Worm (Caenorhabditis elegans) whole organism, late embryonic: ENCODE data around the gene C06B3.7.

Experiments used
- C38D4.7 ChIP-seq: fragments of 200-800 bp; sonication (Bioruptor generic); optimal IDR thresholded peaks from 2 replicates; lab custom pipeline; 2018; ENCODE audit warnings: mild to moderate bottlenecking, missing genetic modification characterization, moderate library complexity, missing compliant biosample characterization
- K02D7.2 ChIP-seq: sonication (generic microtip); optimal IDR thresholded peaks from 2 replicates; lab custom pipeline; 2017; ENCODE audit warnings: mild to moderate bottlenecking, missing genetic modification characterization, missing compliant biosample characterization
- T23F11.4 ChIP-seq: fragments of 200-800 bp; sonication (Bioruptor generic); optimal IDR thresholded peaks from 2 replicates; lab custom pipeline; 2018; ENCODE audit warnings: mild to moderate bottlenecking, missing genetic modification characterization, missing compliant biosample characterization
- Y22D7AL.16 ChIP-seq: sonication (generic microtip); optimal IDR thresholded peaks from 2 replicates; lab custom pipeline; 2016; ENCODE audit warnings: missing genetic modification characterization, missing compliant biosample characterization
- ahr-1 ChIP-seq: sonication (generic microtip); optimal IDR thresholded peaks from 2 replicates; lab custom pipeline; 2016; ENCODE audit warnings: missing genetic modification characterization, missing compliant biosample characterization
- ceh-14 ChIP-seq: sonication (generic microtip); optimal IDR thresholded peaks from 2 replicates; lab custom pipeline; 2016; ENCODE audit warnings: missing genotype, missing genetic modification characterization, missing compliant biosample characterization
- ceh-18 ChIP-seq: sonication (generic microtip); optimal IDR thresholded peaks from 2 replicates; lab custom pipeline; 2016; ENCODE audit warnings: missing genetic modification characterization, missing compliant biosample characterization
- ceh-2 ChIP-seq: sonication (generic microtip); optimal IDR thresholded peaks from 2 replicates; lab custom pipeline; 2016; ENCODE audit warnings: missing genotype, missing genetic modification characterization, missing compliant biosample characterization
- ceh-22 ChIP-seq: sonication (generic microtip); optimal IDR thresholded peaks from 2 replicates; lab custom pipeline; 2017; ENCODE audit warnings: missing biosample characterization, missing genetic modification characterization
- ceh-24 ChIP-seq: sonication (generic microtip); optimal IDR thresholded peaks from 2 replicates; lab custom pipeline; 2016; ENCODE audit warnings: mild to moderate bottlenecking, missing genetic modification characterization, missing compliant biosample characterization
- ceh-30 ChIP-seq: fragments of 150-350 bp; optimal IDR thresholded peaks from 2 replicates; lab custom pipeline; 2014; ENCODE audit warnings: missing biosample characterization, missing genetic modification characterization
- ceh-31 ChIP-seq: sonication (generic microtip); optimal IDR thresholded peaks from 2 replicates; lab custom pipeline; 2016; ENCODE audit warnings: missing genetic modification characterization, missing compliant biosample characterization
- ceh-48 ChIP-seq: sonication (generic microtip); optimal IDR thresholded peaks from 2 replicates; lab custom pipeline; 2016; ENCODE audit warnings: missing genetic modification characterization, inconsistent platforms, missing compliant biosample characterization
- ceh-6 ChIP-seq: fragments of 200-800 bp; sonication (Bioruptor generic); optimal IDR thresholded peaks from 2 replicates; lab custom pipeline; 2018; ENCODE audit warnings: mild to moderate bottlenecking, missing genetic modification characterization, missing compliant biosample characterization
- che-1 ChIP-seq: sonication (generic microtip); optimal IDR thresholded peaks from 2 replicates; lab custom pipeline; 2016; ENCODE audit warnings: mild to moderate bottlenecking, missing genetic modification characterization, missing compliant biosample characterization
- elt-4 ChIP-seq: sonication (generic microtip); optimal IDR thresholded peaks from 2 replicates; lab custom pipeline; 2016; ENCODE audit warnings: missing genetic modification characterization, missing compliant biosample characterization
- fkh-10 ChIP-seq: fragments of 150-350 bp; optimal IDR thresholded peaks from 2 replicates; lab custom pipeline; 2014; ENCODE audit warnings: missing biosample characterization, missing genetic modification reagents, missing genetic modification characterization
- hlh-13 ChIP-seq: fragments of 200-800 bp; sonication (Bioruptor generic); optimal IDR thresholded peaks from 2 replicates; lab custom pipeline; 2018; ENCODE audit warnings: mild to moderate bottlenecking, missing genetic modification characterization, missing compliant biosample characterization
- hlh-6 ChIP-seq: sonication (generic microtip); optimal IDR thresholded peaks from 2 replicates; lab custom pipeline; 2016; ENCODE audit warnings: missing genotype, missing genetic modification characterization, missing compliant biosample characterization
- lin-11 ChIP-seq: fragments of 200-800 bp; sonication (Bioruptor generic); optimal IDR thresholded peaks from 2 replicates; lab custom pipeline; 2018; ENCODE audit warnings: mild to moderate bottlenecking, missing genetic modification characterization, missing compliant biosample characterization
- madf-2 ChIP-seq: sonication (generic microtip); optimal IDR thresholded peaks from 2 replicates; lab custom pipeline; 2017; ENCODE audit warnings: missing genetic modification characterization, missing compliant biosample characterization
- mec-3 ChIP-seq: sonication (generic microtip); optimal IDR thresholded peaks from 2 replicates; lab custom pipeline; 2016; ENCODE audit warnings: borderline replicate concordance, missing genetic modification characterization, missing compliant biosample characterization
- nfya-1 ChIP-seq: sonication (generic microtip); optimal IDR thresholded peaks from 2 replicates; lab custom pipeline; 2017; ENCODE audit warnings: missing genetic modification characterization, mild to moderate bottlenecking, missing compliant biosample characterization, antibody characterized with exemption, moderate library complexity
- nhr-232 ChIP-seq: sonication (generic microtip); optimal IDR thresholded peaks from 2 replicates; lab custom pipeline; 2016; ENCODE audit warnings: missing genetic modification characterization, missing compliant biosample characterization
- npax-4 ChIP-seq: sonication (generic microtip); optimal IDR thresholded peaks from 2 replicates; lab custom pipeline; 2016; ENCODE audit warnings: missing genetic modification characterization, missing compliant biosample characterization
- pag-3 ChIP-seq: sonication (generic microtip); optimal IDR thresholded peaks from 2 replicates; lab custom pipeline; 2016; ENCODE audit warnings: missing compliant biosample characterization, missing genetic modification characterization, borderline replicate concordance
- pat-9 ChIP-seq: fragments of 200-800 bp; sonication (Bioruptor generic); optimal IDR thresholded peaks from 2 replicates; lab custom pipeline; 2018; ENCODE audit warnings: mild to moderate bottlenecking, missing genetic modification characterization, moderate library complexity, missing compliant biosample characterization
- pax-1 ChIP-seq: fragments of 150-350 bp; optimal IDR thresholded peaks from 2 replicates; lab custom pipeline; 2014; ENCODE audit warnings: missing biosample characterization, missing genetic modification characterization
- pha-4 ChIP-seq: fragments of 150-350 bp; optimal IDR thresholded peaks from 2 replicates; lab custom pipeline; 2018; ENCODE audit warnings: missing biosample characterization, missing genetic modification reagents, missing genetic modification characterization
- pros-1 ChIP-seq: fragments of 150-350 bp; optimal IDR thresholded peaks from 2 replicates; lab custom pipeline; 2014; ENCODE audit warnings: missing biosample characterization, missing genetic modification reagents, missing genetic modification characterization
- rnt-1 ChIP-seq: sonication (generic microtip); optimal IDR thresholded peaks from 2 replicates; lab custom pipeline; 2016; ENCODE audit warnings: missing genetic modification characterization, missing compliant biosample characterization
- syd-9 ChIP-seq: sonication (generic microtip); optimal IDR thresholded peaks from 2 replicates; lab custom pipeline; 2016; ENCODE audit warnings: mild to moderate bottlenecking, missing genetic modification characterization, moderate library complexity, missing compliant biosample characterization
- tbx-2 ChIP-seq: sonication (generic microtip); optimal IDR thresholded peaks from 2 replicates; lab custom pipeline; 2016; ENCODE audit warnings: missing genetic modification characterization, missing compliant biosample characterization
- tbx-7 ChIP-seq: sonication (generic microtip); optimal IDR thresholded peaks from 2 replicates; lab custom pipeline; 2016; ENCODE audit warnings: missing genotype, missing genetic modification characterization, missing compliant biosample characterization
- ttx-3 ChIP-seq: sonication (generic microtip); optimal IDR thresholded peaks from 2 replicates; lab custom pipeline; 2016; ENCODE audit warnings: missing genetic modification reagents, missing genetic modification characterization, missing compliant biosample characterization
- unc-3 ChIP-seq, 2 experiments: fragments of 200-800 bp in 1 of 2; sonication (Bioruptor generic) in 1 of 2; sonication (generic microtip) in 1 of 2; conservative IDR thresholded peaks in 1 of 2; optimal IDR thresholded peaks in 1 of 2; 2 replicates each; pipeline versions ENCODE4 v1.3.6 to Lab custom; 2016 to 2022; ENCODE audit warnings: missing compliant biosample characterization in 2 of 2, missing genetic modification characterization in 2 of 2, missing genetic modification reagents in 1 of 2
- unc-55 ChIP-seq: sonication (generic microtip); optimal IDR thresholded peaks from 2 replicates; lab custom pipeline; 2017; ENCODE audit warnings: missing biosample characterization, missing genetic modification reagents, missing genetic modification characterization
- unc-86 ChIP-seq: sonication (generic microtip); optimal IDR thresholded peaks from 2 replicates; lab custom pipeline; 2016; ENCODE audit warnings: missing genetic modification characterization, missing compliant biosample characterization

Gene C06B3.7

ce11 chrV:13908120-13908915 is 1.2 kb upstream of the C06B3.7 start:
- TF ChIP-seq tbx-7 (tag; lab: Kevin White, UChicago) = no peak
- no peak for TF ChIP-seq T23F11.4
- no peak for TF ChIP-seq mec-3 (tag; lab: Kevin White, UChicago)
- TF ChIP-seq ceh-6 (GFP tag; lab: Kevin White, UChicago) = no peak
- TF ChIP-seq C38D4.7 (GFP tag; lab: Kevin White, UChicago) = no peak
- TF ChIP-seq unc-55 (GFP tag; lab: Kevin White, UChicago) = no peak
- no peak for TF ChIP-seq ceh-2 (tag; lab: Kevin White, UChicago)

- TF ChIP-seq ceh-22 (no peak), pha-4 (tag; lab: Kevin White, UChicago) (no peak), unc-55 (GFP tag; lab: Kevin White, UChicago) (no peak), Y22D7AL.16 (no peak), pag-3 (tag; lab: Kevin White, UChicago) (no peak), tbx-2 (tag; lab: Kevin White, UChicago) (no peak), T23F11.4 (no peak), ceh-14 (no peak), syd-9 (tag; lab: Kevin White, UChicago) (no peak), unc-3 (GFP tag; conservative IDR thresholded peaks at IDR 0.05; lab: Robert Waterston, UW) (no peak), unc-3 (tag; optimal IDR thresholded peaks at IDR 0.05; lab: Kevin White, UChicago) (no peak), che-1 (tag; lab: Kevin White, UChicago) (no peak), pat-9 (tag; lab: Kevin White, UChicago) (no peak), ahr-1 (tag; lab: Kevin White, UChicago) (no peak), pax-1 (tag; lab: Kevin White, UChicago) (no peak), lin-11 (tag; lab: Kevin White, UChicago) (no peak), ceh-48 (tag; lab: Kevin White, UChicago) (no peak), hlh-13 (GFP tag; lab: Kevin White, UChicago) (no peak), nhr-232 (no peak), ceh-6 (GFP tag; lab: Kevin White, UChicago) (no peak)
Observed at ce11 chrV:13908916-13909176, 640 bp upstream of the C06B3.7 start, which contains the start of gene C06B3.6. Gene C06B3.6 (minus strand): TSS chrV:13908967.

ce11 chrV:13915390-13915789 is 5.9 kb downstream of the C06B3.7 start, which contains the start of gene gcy-32:
Gene gcy-32 (minus strand): TSS chrV:13915490.
- TF ChIP-seq tbx-7 (tag; lab: Kevin White, UChicago) (no peak), K02D7.2 (tag; lab: Kevin White, UChicago) (no peak), madf-2 (tag; lab: Kevin White, UChicago) (no peak), pat-9 (tag; lab: Kevin White, UChicago) (no peak), unc-86 (tag; lab: Kevin White, UChicago) (no peak), hlh-6 (no peak), nfya-1 (tag; lab: Kevin White, UChicago) (no peak), ceh-18 (tag; lab: Kevin White, UChicago) (no peak)
- TF ChIP-seq, all 69 proteins: peak for 0

ce11 chrV:13916196-13916595 is 6.7 kb downstream of the C06B3.7 start, which contains the start of gene str-252:
Gene str-252 (plus strand): TSS chrV:13916496.
- TF ChIP-seq pag-3 (tag; lab: Kevin White, UChicago) = no peak
- TF ChIP-seq ttx-3 (tag; lab: Kevin White, UChicago) = no peak
- TF ChIP-seq ceh-30 (tag; lab: Kevin White, UChicago) = no peak
- no peak for TF ChIP-seq unc-86 (tag; lab: Kevin White, UChicago)
- no peak for TF ChIP-seq ceh-24 (tag; lab: Kevin White, UChicago)
- no peak for TF ChIP-seq npax-4 (tag; lab: Kevin White, UChicago)
- TF ChIP-seq pros-1 (tag; lab: Kevin White, UChicago) = no peak
- TF ChIP-seq fkh-10 (GFP tag; lab: Kevin White, UChicago) = no peak
- no peak for TF ChIP-seq rnt-1 (tag; lab: Kevin White, UChicago)
- no peak for TF ChIP-seq ceh-22
- no peak for TF ChIP-seq K02D7.2 (tag; lab: Kevin White, UChicago)
- TF ChIP-seq elt-4 (tag; lab: Kevin White, UChicago) = no peak
- no peak for TF ChIP-seq ceh-31
